Fruit fly (Drosophila melanogaster): ENCODE results near the gene GC1.

GC1 gene

dm6 chr3R:11947079-11947869 is 20.2 kb upstream of the GC1 start (continued):
- TF ChIP-seq bcd (GFP tag; optimal IDR thresholded peaks at IDR 0.05), result peak; percentile 22
- TF ChIP-seq Sin3A (optimal IDR thresholded peaks at IDR 0.05), result no peak
- no peak for TF ChIP-seq kay (GFP tag; optimal IDR thresholded peaks at IDR 0.05)
- no peak for TF ChIP-seq CG4820 (GFP tag; optimal IDR thresholded peaks at IDR 0.05)
- TF ChIP-seq sob (GFP tag; IDR thresholded peaks at IDR 0.05), result peak; percentile 52; the same call in 1 of the 2 replicates
- TF ChIP-seq CG12769 (tag; optimal IDR thresholded peaks at IDR 0.05), result peak; percentile 18
- TF ChIP-seq cg (GFP tag; optimal IDR thresholded peaks at IDR 0.05), result no peak
- no peak for TF ChIP-seq ap (GFP tag; IDR thresholded peaks at IDR 0.05)
- TF ChIP-seq CG17612 (GFP tag; IDR thresholded peaks at IDR 0.05), result no peak
- TF ChIP-seq mam (GFP tag; optimal IDR thresholded peaks at IDR 0.05), result peak; percentile 7
- no peak for TF ChIP-seq fu2 (GFP tag; optimal IDR thresholded peaks at IDR 0.05)
- TF ChIP-seq CG32532 (GFP tag; IDR thresholded peaks at IDR 0.05), result peak; percentile 49
- no peak for TF ChIP-seq Dfd (GFP tag; optimal IDR thresholded peaks at IDR 0.05)
- no peak for TF ChIP-seq CG2875 (GFP tag; optimal IDR thresholded peaks at IDR 0.05)
- no peak for TF ChIP-seq CHES-1-like (GFP tag; optimal IDR thresholded peaks at IDR 0.05)
- no peak for TF ChIP-seq CG15696 (tag; optimal IDR thresholded peaks at IDR 0.05)
- no peak for TF ChIP-seq Vsx1 (GFP tag; optimal IDR thresholded peaks at IDR 0.05)
- TF ChIP-seq ttk (GFP tag; IDR thresholded peaks at IDR 0.05), result no peak
- no peak for TF ChIP-seq CG16779 (GFP tag; IDR thresholded peaks at IDR 0.05)
- TF ChIP-seq lmd (GFP tag; IDR thresholded peaks at IDR 0.05), result peak; percentile 56
- TF ChIP-seq slou (GFP tag; optimal IDR thresholded peaks at IDR 0.05), result no peak
- TF ChIP-seq Adf1 (GFP tag; IDR thresholded peaks at IDR 0.05), result no peak
- no peak for TF ChIP-seq fru (optimal IDR thresholded peaks at IDR 0.05)
- TF ChIP-seq Neu2 (GFP tag; optimal IDR thresholded peaks at IDR 0.05; ENCODE audit: borderline replicate concordance), result no peak
- TF ChIP-seq h (optimal IDR thresholded peaks at IDR 0.05), result no peak
- no peak; the same call in 1 of the 2 replicates for TF ChIP-seq CG10366 (GFP tag; IDR thresholded peaks at IDR 0.05)
- TF ChIP-seq dmrt11E (tag; optimal IDR thresholded peaks at IDR 0.05), result no peak
- TF ChIP-seq prd (optimal IDR thresholded peaks at IDR 0.05), result no peak
- TF ChIP-seq prd (GFP tag; IDR thresholded peaks at IDR 0.05), result peak; percentile 56; the same call in 2 of the 3 replicates
- no peak for TF ChIP-seq CG12299 (tag; optimal IDR thresholded peaks at IDR 0.05)
- TF ChIP-seq ab (GFP tag; optimal IDR thresholded peaks at IDR 0.05), result no peak
- TF ChIP-seq ci (GFP tag; IDR thresholded peaks at IDR 0.05), result peak; percentile 27; the same call in 2 of the 3 replicates
- peak; percentile 37 for TF ChIP-seq gem (tag; optimal IDR thresholded peaks at IDR 0.05)
- no peak for TF ChIP-seq salm (tag; optimal IDR thresholded peaks at IDR 0.05)
- TF ChIP-seq CG30020 (tag; optimal IDR thresholded peaks at IDR 0.05), result no peak
- TF ChIP-seq CG5953 (GFP tag; IDR thresholded peaks at IDR 0.05), result no peak
- no peak for TF ChIP-seq wek (GFP tag; optimal IDR thresholded peaks at IDR 0.05)
- TF ChIP-seq insv (GFP tag; optimal IDR thresholded peaks at IDR 0.05), result no peak
- TF ChIP-seq CG12155 (GFP tag; optimal IDR thresholded peaks at IDR 0.05), result no peak
- TF ChIP-seq CG6791 (GFP tag; IDR thresholded peaks at IDR 0.05; ENCODE audit: partially characterized antibody), result no peak
- TF ChIP-seq Doc2 (GFP tag; IDR thresholded peaks at IDR 0.05), result no peak
- TF ChIP-seq NFAT (GFP tag; IDR thresholded peaks at IDR 0.05), result no peak
- no peak for TF ChIP-seq dmrt99B (tag; optimal IDR thresholded peaks at IDR 0.05)
- TF ChIP-seq grau (tag; optimal IDR thresholded peaks at IDR 0.05), result peak; percentile 84
- TF ChIP-seq CG12942 (GFP tag; optimal IDR thresholded peaks at IDR 0.05), result no peak
- TF ChIP-seq CG17802 (tag; optimal IDR thresholded peaks at IDR 0.05), result no peak
- no peak for TF ChIP-seq jumu (GFP tag; optimal IDR thresholded peaks at IDR 0.05)
- no peak for TF ChIP-seq lbe (GFP tag; optimal IDR thresholded peaks at IDR 0.05)
- no peak for TF ChIP-seq grn (GFP tag; optimal IDR thresholded peaks at IDR 0.05)
- 0 out of 2 replicates have a peak, but pooled peaks have one; percentile 19 for TF ChIP-seq Rx (GFP tag; IDR thresholded peaks at IDR 0.05)
- no peak for TF ChIP-seq CG18262 (tag; optimal IDR thresholded peaks at IDR 0.05)
- peak; percentile 8 for TF ChIP-seq Dip3 (GFP tag; optimal IDR thresholded peaks at IDR 0.05)
